Worm (Caenorhabditis elegans) whole organism, L4 larva: ENCODE results near the gene Y50E8A.11.

ENCODE experiments used
- D1046.2 ChIP-seq: fragments of 200-800 bp; sonication (Bioruptor generic); IDR thresholded peaks from 2 replicates; pipeline ENCODE4 v1.3.6; 2022; ENCODE audit warnings: missing genetic modification characterization, missing compliant biosample characterization
- F26F4.8 ChIP-seq: fragments of 200-800 bp; sonication (Bioruptor generic); conservative IDR thresholded peaks from 2 replicates; pipeline ENCODE4 v1.3.6; 2022; ENCODE audit warnings: missing genetic modification characterization, missing compliant biosample characterization
- F37D6.2 ChIP-seq: sonication (generic microtip); optimal IDR thresholded peaks from 2 replicates; lab custom pipeline; 2016; ENCODE audit warnings: mild to moderate bottlenecking, missing genetic modification characterization, missing compliant biosample characterization
- F49E8.2 ChIP-seq: sonication (generic microtip); optimal IDR thresholded peaks from 2 replicates; lab custom pipeline; 2016; ENCODE audit warnings: missing compliant biosample characterization, mild to moderate bottlenecking, missing genetic modification characterization, borderline replicate concordance
- T26A8.4 ChIP-seq: fragments of 200-800 bp; sonication (Bioruptor generic); IDR thresholded peaks from 2 replicates; pipeline ENCODE4 v1.3.6; 2022; ENCODE audit warnings: missing genetic modification characterization, missing compliant biosample characterization
- Y5F2A.4 ChIP-seq: fragments of 200-800 bp; sonication (Bioruptor generic); optimal IDR thresholded peaks from 2 replicates; lab custom pipeline; 2018; ENCODE audit warnings: mild to moderate bottlenecking, missing genetic modification characterization, missing compliant biosample characterization
- Y75B8A.6 ChIP-seq: fragments of 200-800 bp; sonication (Bioruptor generic); IDR thresholded peaks from 2 replicates; pipeline ENCODE4 v1.3.6; 2022; ENCODE audit warnings: missing genetic modification reagents, missing genetic modification characterization, missing compliant biosample characterization
- ZK337.2 ChIP-seq: fragments of 200-800 bp; sonication (Bioruptor generic); IDR thresholded peaks from 2 replicates; pipeline ENCODE4 v1.3.6; 2022; ENCODE audit warnings: missing genetic modification reagents, missing genetic modification characterization, missing compliant biosample characterization
- aha-1 ChIP-seq: fragments of 150-350 bp; peaks from one replicate; lab custom pipeline; 2014; ENCODE audit warnings: missing biosample characterization, missing genetic modification characterization
- aly-2 ChIP-seq: sonication (generic microtip); optimal IDR thresholded peaks from 2 replicates; lab custom pipeline; 2018; ENCODE audit warnings: missing biosample characterization, missing genetic modification characterization
- arid-1 ChIP-seq: fragments of 200-800 bp; sonication (Bioruptor generic); conservative IDR thresholded peaks from 2 replicates; pipeline ENCODE4 v1.3.6; 2022; ENCODE audit warnings: missing genetic modification reagents, missing genetic modification characterization, missing compliant biosample characterization
- attf-4 ChIP-seq: sonication (generic microtip); optimal IDR thresholded peaks from 3 replicates; lab custom pipeline; 2017; ENCODE audit warnings: missing biosample characterization, missing genetic modification characterization
- cey-2 ChIP-seq: sonication (generic microtip); optimal IDR thresholded peaks from 3 replicates; lab custom pipeline; 2017; ENCODE audit warnings: missing genetic modification characterization, mild to moderate bottlenecking, missing compliant biosample characterization, antibody characterized with exemption, borderline replicate concordance; ENCODE audit not compliant: insufficient read depth
- ctbp-1 ChIP-seq: fragments of 200-800 bp; sonication (Bioruptor generic); IDR thresholded peaks from 2 replicates; pipeline ENCODE4 v1.3.6; 2022; ENCODE audit warnings: missing genetic modification reagents, missing genetic modification characterization, missing compliant biosample characterization
- daf-16 ChIP-seq, 3 experiments: sonication (generic microtip); optimal IDR thresholded peaks; 2 replicates each; lab custom pipeline; 2016 to 2017; ENCODE audit warnings: missing genetic modification characterization in 3 of 3, missing genetic modification reagents in 3 of 3, mild to moderate bottlenecking in 2 of 3, missing compliant biosample characterization in 2 of 3, missing biosample characterization in 1 of 3, moderate library complexity in 1 of 3
- dmd-6 ChIP-seq: fragments of 200-800 bp; sonication (Bioruptor generic); IDR thresholded peaks from 2 replicates; pipeline ENCODE4 v1.3.6; 2022; ENCODE audit warnings: missing genetic modification reagents, missing genetic modification characterization, missing compliant biosample characterization
- dmd-8 ChIP-seq: fragments of 200-800 bp; sonication (Bioruptor generic); IDR thresholded peaks from 2 replicates; pipeline ENCODE4 v1.3.6; 2022; ENCODE audit warnings: missing genetic modification characterization, missing compliant biosample characterization
- dmd-9 ChIP-seq: fragments of 200-800 bp; sonication (Bioruptor generic); IDR thresholded peaks from 2 replicates; pipeline ENCODE4 v1.3.6; 2022; ENCODE audit warnings: missing genetic modification reagents, missing genetic modification characterization, missing compliant biosample characterization
- dve-1 ChIP-seq: sonication (generic microtip); optimal IDR thresholded peaks from 2 replicates; lab custom pipeline; 2017; ENCODE audit warnings: antibody characterized with exemption, mild to moderate bottlenecking, missing genetic modification characterization, missing compliant biosample characterization; ENCODE audit not compliant: insufficient read depth
- egl-43 ChIP-seq: fragments of 200-800 bp; sonication (Bioruptor generic); IDR thresholded peaks from 2 replicates; pipeline ENCODE4 v1.3.6; 2022; ENCODE audit warnings: missing genetic modification reagents, missing genetic modification characterization, missing compliant biosample characterization
- gei-8 ChIP-seq: fragments of 200-800 bp; sonication (Bioruptor generic); optimal IDR thresholded peaks from 2 replicates; lab custom pipeline; 2018; ENCODE audit warnings: mild to moderate bottlenecking, missing genetic modification characterization, missing compliant biosample characterization
- hlh-30 ChIP-seq: sonication (generic microtip); optimal IDR thresholded peaks from 2 replicates; lab custom pipeline; 2017; ENCODE audit warnings: antibody characterized with exemption, mild to moderate bottlenecking, missing genetic modification characterization, missing compliant biosample characterization; ENCODE audit not compliant: insufficient read depth
- hmg-1.1 ChIP-seq: fragments of 200-800 bp; sonication (Bioruptor generic); IDR thresholded peaks from 2 replicates; pipeline ENCODE4 v1.3.6; 2022; ENCODE audit warnings: missing genetic modification reagents, missing genetic modification characterization, missing compliant biosample characterization
- lim-7 ChIP-seq: fragments of 200-800 bp; sonication (Bioruptor generic); IDR thresholded peaks from 2 replicates; pipeline ENCODE4 v1.3.6; 2022; ENCODE audit warnings: missing genetic modification characterization, missing compliant biosample characterization
- lin-38 ChIP-seq: fragments of 200-800 bp; sonication (Bioruptor generic); IDR thresholded peaks from 2 replicates; pipeline ENCODE4 v1.3.6; 2022; ENCODE audit warnings: missing genetic modification reagents, missing genetic modification characterization, missing compliant biosample characterization
- lsy-2 ChIP-seq, 2 experiments: fragments of 150-350 bp in 1 of 2; sonication (generic microtip) in 1 of 2; optimal IDR thresholded peaks; 2 replicates each; lab custom pipeline; 2014 to 2017; ENCODE audit warnings: missing biosample characterization in 2 of 2, missing genetic modification characterization in 2 of 2
- mdl-1 ChIP-seq, 2 experiments: fragments of 150-350 bp in 1 of 2; sonication (generic microtip) in 1 of 2; optimal IDR thresholded peaks; 2 replicates each; lab custom pipeline; 2014 to 2017; ENCODE audit warnings: missing biosample characterization in 2 of 2, missing genetic modification characterization in 2 of 2
- mdt-29 ChIP-seq: fragments of 200-800 bp; sonication (Bioruptor generic); IDR thresholded peaks from 2 replicates; pipeline ENCODE4 v1.3.6; 2022; ENCODE audit warnings: missing genetic modification reagents, missing genetic modification characterization, missing compliant biosample characterization
- nhr-10 ChIP-seq: fragments of 150-350 bp; optimal IDR thresholded peaks from 2 replicates; lab custom pipeline; 2014; ENCODE audit warnings: missing biosample characterization, missing genetic modification characterization
- nhr-102 ChIP-seq: sonication (generic microtip); optimal IDR thresholded peaks from 2 replicates; lab custom pipeline; 2016; ENCODE audit warnings: mild to moderate bottlenecking, missing genetic modification characterization, moderate library complexity, missing compliant biosample characterization
- nhr-111 ChIP-seq: fragments of 200-800 bp; sonication (Bioruptor generic); optimal IDR thresholded peaks from 2 replicates; lab custom pipeline; 2018; ENCODE audit warnings: mild to moderate bottlenecking, missing genetic modification characterization, missing compliant biosample characterization
- nhr-237 ChIP-seq: sonication (generic microtip); optimal IDR thresholded peaks from 2 replicates; lab custom pipeline; 2017; ENCODE audit warnings: missing biosample characterization, missing genetic modification characterization
- nhr-25 ChIP-seq: sonication (generic microtip); optimal IDR thresholded peaks from 2 replicates; lab custom pipeline; 2017; ENCODE audit warnings: missing genetic modification characterization, mild to moderate bottlenecking, missing compliant biosample characterization, antibody characterized with exemption, moderate library complexity, borderline replicate concordance; ENCODE audit not compliant: insufficient read depth
- nhr-41 ChIP-seq: fragments of 200-800 bp; sonication (Bioruptor generic); IDR thresholded peaks from 2 replicates; pipeline ENCODE4 v1.3.6; 2022; ENCODE audit warnings: missing genetic modification reagents, missing genetic modification characterization, missing compliant biosample characterization
- nhr-42 ChIP-seq: fragments of 200-800 bp; sonication (Bioruptor generic); IDR thresholded peaks from 2 replicates; pipeline ENCODE4 v1.3.6; 2022; ENCODE audit warnings: missing genetic modification characterization, missing compliant biosample characterization
- nhr-48 ChIP-seq: sonication (generic microtip); optimal IDR thresholded peaks from 2 replicates; lab custom pipeline; 2016; ENCODE audit warnings: mild to moderate bottlenecking, missing genetic modification characterization, missing compliant biosample characterization
- sdz-12 ChIP-seq: fragments of 200-800 bp; sonication (Bioruptor generic); optimal IDR thresholded peaks from 2 replicates; lab custom pipeline; 2018; ENCODE audit warnings: mild to moderate bottlenecking, missing genetic modification characterization, missing compliant biosample characterization
- skn-1 ChIP-seq: fragments of 150-350 bp; optimal IDR thresholded peaks from 2 replicates; lab custom pipeline; 2014; ENCODE audit warnings: missing biosample characterization, missing genetic modification characterization
- snpc-1.2 ChIP-seq: fragments of 200-800 bp; sonication (Bioruptor generic); IDR thresholded peaks from 2 replicates; pipeline ENCODE4 v1.3.6; 2022; ENCODE audit warnings: missing genetic modification reagents, missing genetic modification characterization, missing compliant biosample characterization
- snpc-4 ChIP-seq: fragments of 150-350 bp; optimal IDR thresholded peaks from 2 replicates; lab custom pipeline; 2014; ENCODE audit warnings: missing biosample characterization, missing genetic modification characterization
- spr-1 ChIP-seq: sonication (generic microtip); optimal IDR thresholded peaks from 2 replicates; lab custom pipeline; 2016; ENCODE audit warnings: mild to moderate bottlenecking, missing genetic modification characterization, missing compliant biosample characterization
- tag-97 ChIP-seq: fragments of 200-800 bp; sonication (Bioruptor generic); IDR thresholded peaks from 2 replicates; pipeline ENCODE4 v1.3.6; 2022; ENCODE audit warnings: missing genetic modification characterization, missing compliant biosample characterization
- tra-1 ChIP-seq: fragments of 200-800 bp; sonication (Bioruptor generic); IDR thresholded peaks from 2 replicates; pipeline ENCODE4 v1.3.6; 2022; ENCODE audit warnings: missing genetic modification reagents, missing genetic modification characterization, missing compliant biosample characterization
- unc-62 ChIP-seq, 3 experiments: fragments of 150-350 bp in 1 of 3; sonication (generic microtip); optimal IDR thresholded peaks in 2 of 3; peaks in 1 of 3; 1 replicate in 1 of 3; 2 replicates in 2 of 3; lab custom pipeline; 2014 to 2017; ENCODE audit warnings: missing biosample characterization in 3 of 3, missing genetic modification characterization in 3 of 3, missing genetic modification reagents in 3 of 3, missing genotype in 1 of 3
- zfp-3 ChIP-seq: fragments of 200-800 bp; sonication (Bioruptor generic); conservative IDR thresholded peaks from 2 replicates; pipeline ENCODE4 v1.3.6; 2022; ENCODE audit warnings: missing genetic modification reagents, missing genetic modification characterization, missing compliant biosample characterization
- zip-11 ChIP-seq: fragments of 200-800 bp; sonication (Bioruptor generic); IDR thresholded peaks from 2 replicates; pipeline ENCODE4 v1.3.6; 2022; ENCODE audit warnings: missing genetic modification characterization, missing compliant biosample characterization
- ztf-11 ChIP-seq: fragments of 150-350 bp; optimal IDR thresholded peaks from 2 replicates; lab custom pipeline; 2014; ENCODE audit warnings: missing biosample characterization, missing genetic modification characterization

Gene Y50E8A.11

ce11 chrV:14830267-14831175 lies 49.3 kb downstream of the Y50E8A.11 start:
- TF ChIP-seq Y75B8A.6 (GFP tag; lab: Robert Waterston, UW), result no peak
- TF ChIP-seq gei-8 (GFP tag; lab: Kevin White, UChicago), result no peak
- no peak for TF ChIP-seq lim-7 (GFP tag; lab: Robert Waterston, UW)
- TF ChIP-seq nhr-10 (tag; lab: Kevin White, UChicago), result no peak
- no peak for TF ChIP-seq Y5F2A.4 (GFP tag; lab: Kevin White, UChicago)
- peak; percentile 69 for TF ChIP-seq dmd-6
- TF ChIP-seq tra-1 (GFP tag; lab: Robert Waterston, UW), result 0 out of 2 replicates have a peak, but pooled peaks have one; percentile 38
- TF ChIP-seq cey-2 (tag; lab: Kevin White, UChicago), result no peak
- TF ChIP-seq hmg-1.1, result no peak
- TF ChIP-seq nhr-111 (GFP tag; lab: Kevin White, UChicago), result no peak
- TF ChIP-seq nhr-25, result peak; percentile 9
- TF ChIP-seq ctbp-1, result no peak
- peak; percentile 44; the same call in 1 of the 2 replicates for TF ChIP-seq snpc-1.2
- TF ChIP-seq arid-1 (GFP tag; lab: Robert Waterston, UW), result no peak
- 0 out of 2 replicates have a peak, but pooled peaks have one; percentile 6 for TF ChIP-seq lin-38 (GFP tag; lab: Robert Waterston, UW)
- peak; percentile 26 for TF ChIP-seq sdz-12 (GFP tag; lab: Kevin White, UChicago)
- TF ChIP-seq ztf-11 (tag; lab: Kevin White, UChicago), result no peak
- TF ChIP-seq skn-1 (tag; lab: Kevin White, UChicago), result no peak
- no peak for TF ChIP-seq ZK337.2 (GFP tag; lab: Robert Waterston, UW)
- no peak for TF ChIP-seq nhr-41 (GFP tag; lab: Robert Waterston, UW)
- peak; percentile 73 for TF ChIP-seq T26A8.4
- TF ChIP-seq F37D6.2 (tag; lab: Kevin White, UChicago), result no peak
- no peak for TF ChIP-seq dmd-9 (GFP tag; lab: Robert Waterston, UW)
- no peak for TF ChIP-seq hlh-30 (tag; lab: Kevin White, UChicago)
- TF ChIP-seq zip-11 (GFP tag; lab: Robert Waterston, UW), result no peak
- 0 out of 2 replicates have a peak, but pooled peaks have one; percentile 34 for TF ChIP-seq mdt-29 (GFP tag; lab: Robert Waterston, UW)
- TF ChIP-seq mdl-1 (tag; optimal IDR thresholded peaks at IDR 0.05; lab: Kevin White, UChicago), result no peak
- 0 out of 2 replicates have a peak, but pooled peaks have one; percentile 35 for TF ChIP-seq zfp-3 (GFP tag; lab: Robert Waterston, UW)
- no peak for TF ChIP-seq aha-1
- TF ChIP-seq D1046.2 (GFP tag; lab: Robert Waterston, UW), result no peak
- peak in 1 of 2 experiments; percentile 58 for TF ChIP-seq unc-62 (GFP tag; optimal IDR thresholded peaks at IDR 0.05 in 1 of 2; lab: Kevin White, UChicago)
- no peak for TF ChIP-seq unc-62 (tag; optimal IDR thresholded peaks at IDR 0.05; lab: Kevin White, UChicago)
- peak; percentile 62 for TF ChIP-seq nhr-48 (tag; lab: Kevin White, UChicago)
- no peak for TF ChIP-seq daf-16 (GFP tag; optimal IDR thresholded peaks at IDR 0.05; lab: Kevin White, UChicago)
- peak; percentile 88 for TF ChIP-seq daf-16 (tag; optimal IDR thresholded peaks at IDR 0.05; lab: Kevin White, UChicago)
- TF ChIP-seq spr-1, result no peak
- TF ChIP-seq tag-97, result no peak
- TF ChIP-seq nhr-102 (tag; lab: Kevin White, UChicago), result peak; percentile 39
- no peak for TF ChIP-seq snpc-4 (tag; lab: Kevin White, UChicago)
- no peak for TF ChIP-seq F26F4.8 (GFP tag; lab: Robert Waterston, UW)
- TF ChIP-seq aly-2, result no peak
- TF ChIP-seq dve-1, result peak; percentile 73
- TF ChIP-seq nhr-42 (GFP tag; lab: Robert Waterston, UW), result no peak
- TF ChIP-seq dmd-8 (GFP tag; lab: Robert Waterston, UW), result no peak
- TF ChIP-seq nhr-237 (tag; lab: Kevin White, UChicago), result no peak
- no peak for TF ChIP-seq attf-4 (tag; lab: Kevin White, UChicago)
- TF ChIP-seq lsy-2 (tag; optimal IDR thresholded peaks at IDR 0.05; lab: Kevin White, UChicago), result peak in 1 of 2 experiments; percentile 12
- TF ChIP-seq F49E8.2 (tag; lab: Kevin White, UChicago), result no peak
- TF ChIP-seq egl-43 (GFP tag; lab: Robert Waterston, UW), result peak; percentile 25; the same call in 1 of the 2 replicates
